Worm (Caenorhabditis elegans): ENCODE measurements around the gene srh-172.

ce11 chrV:19972984-19973383 lies 14.1 kb downstream of the srh-172 start, which contains the start of gene srh-173:
- TF ChIP-seq fkh-10 (GFP tag; optimal IDR thresholded peaks at IDR 0.05) (no peak), elt-4 (tag; optimal IDR thresholded peaks at IDR 0.05) (no peak), tbx-2 (tag; optimal IDR thresholded peaks at IDR 0.05) (no peak), hlh-30 (tag; optimal IDR thresholded peaks at IDR 0.05; ENCODE audit: insufficient read depth) (no peak), sox-4 (tag; optimal IDR thresholded peaks at IDR 0.05) (no peak), Y22D7AL.16 (tag; optimal IDR thresholded peaks at IDR 0.05) (no peak), hlh-6 (tag; optimal IDR thresholded peaks at IDR 0.05) (no peak), lin-11 (tag; optimal IDR thresholded peaks at IDR 0.05) (no peak), pha-4 (tag; optimal IDR thresholded peaks at IDR 0.05) (no peak), pax-1 (tag; optimal IDR thresholded peaks at IDR 0.05) (no peak), C38D4.7 (GFP tag; optimal IDR thresholded peaks at IDR 0.05) (no peak)

All from whole organism, late embryonic.